Fruit fly (Drosophila melanogaster) whole organism, embryonic: ENCODE results near the gene ND-30.
A peak's percentile ranks its signal among the peaks of the same experiment; 100 is the strongest.

ENCODE experiments used
- Abd-B ChIP-seq: fragments of 200-800 bp; sonication (Bioruptor generic); optimal IDR thresholded peaks from 2 replicates; lab custom pipeline; 2018; ENCODE audit warnings: missing biosample characterization, mild to moderate bottlenecking, missing genetic modification characterization, moderate library complexity
- Aef1 ChIP-seq: fragments of 200-800 bp; sonication (Bioruptor generic); IDR thresholded peaks from 3 replicates; pipeline ENCODE4 v1.3.6; 2022; ENCODE audit warnings: missing biosample characterization, missing genetic modification characterization
- Antp ChIP-seq: fragments of 200-800 bp; sonication (Bioruptor generic); optimal IDR thresholded peaks from 3 replicates; lab custom pipeline; 2016; ENCODE audit warnings: missing biosample characterization, missing genetic modification characterization
- B-H2 ChIP-seq: fragments of 200-800 bp; sonication (Bioruptor generic); optimal IDR thresholded peaks from 2 replicates; lab custom pipeline; 2018; ENCODE audit warnings: missing biosample characterization, mild to moderate bottlenecking, missing genetic modification characterization
- Bgb ChIP-seq: fragments of 200-800 bp; sonication (Bioruptor generic); IDR thresholded peaks from 2 replicates; pipeline ENCODE4 v1.3.6; 2022; ENCODE audit warnings: missing biosample characterization, missing genetic modification characterization; ENCODE audit not compliant: partially characterized antibody
- CG11696 ChIP-seq: fragments of 200-800 bp; sonication (Bioruptor generic); IDR thresholded peaks from 2 replicates; pipeline ENCODE4 v1.3.6; 2022; ENCODE audit warnings: missing biosample characterization, missing genetic modification characterization
- CG12299 ChIP-seq: fragments of 200-800 bp; sonication (Bioruptor generic); optimal IDR thresholded peaks from 2 replicates; lab custom pipeline; 2018; ENCODE audit warnings: missing biosample characterization, mild to moderate bottlenecking, missing genetic modification characterization
- CG14860 ChIP-seq: fragments of 200-800 bp; sonication (Bioruptor generic); IDR thresholded peaks from 3 replicates; pipeline ENCODE4 v1.3.6; 2022; ENCODE audit warnings: missing biosample characterization, missing genetic modification characterization; ENCODE audit not compliant: partially characterized antibody
- CG16779 ChIP-seq: fragments of 200-800 bp; sonication (Bioruptor generic); IDR thresholded peaks from 2 replicates; pipeline ENCODE4 v1.3.6; 2022; ENCODE audit warnings: missing biosample characterization, missing genetic modification characterization
- CG17802 ChIP-seq: fragments of 200-800 bp; sonication (Bioruptor generic); optimal IDR thresholded peaks from 2 replicates; lab custom pipeline; 2018; ENCODE audit warnings: missing biosample characterization, mild to moderate bottlenecking, missing genetic modification characterization, moderate library complexity
- CG2889 ChIP-seq: fragments of 200-800 bp; sonication (Bioruptor generic); IDR thresholded peaks from 3 replicates; pipeline ENCODE4 v1.3.6; 2022; ENCODE audit warnings: missing biosample characterization, missing genetic modification characterization
- CG30020 ChIP-seq: fragments of 200-800 bp; optimal IDR thresholded peaks from 2 replicates; lab custom pipeline; 2019; ENCODE audit warnings: missing biosample characterization, mild to moderate bottlenecking, missing genetic modification characterization, moderate library complexity
- CG31365 ChIP-seq: fragments of 200-800 bp; sonication (Bioruptor generic); optimal IDR thresholded peaks from 2 replicates; lab custom pipeline; 2018; ENCODE audit warnings: missing biosample characterization, mild to moderate bottlenecking, missing genetic modification characterization
- CG4360 ChIP-seq: fragments of 200-800 bp; sonication (Bioruptor generic); IDR thresholded peaks from 2 replicates; pipeline ENCODE4 v1.3.6; 2022; ENCODE audit warnings: missing biosample characterization, missing genetic modification characterization
- CG4820 ChIP-seq: fragments of 200-800 bp; sonication (Bioruptor generic); optimal IDR thresholded peaks from 3 replicates; lab custom pipeline; 2016; ENCODE audit warnings: missing biosample characterization, missing genetic modification characterization
- CG6654 ChIP-seq: fragments of 200-800 bp; sonication (Bioruptor generic); optimal IDR thresholded peaks from 2 replicates; lab custom pipeline; 2017; ENCODE audit warnings: missing biosample characterization, mild to moderate bottlenecking, missing genetic modification characterization
- CG6765 ChIP-seq: fragments of 200-800 bp; sonication (Bioruptor generic); optimal IDR thresholded peaks from 3 replicates; lab custom pipeline; 2017; ENCODE audit warnings: missing biosample characterization, mild to moderate bottlenecking, missing genetic modification characterization
- CG7556 ChIP-seq: fragments of 200-800 bp; sonication (Bioruptor generic); optimal IDR thresholded peaks from 2 replicates; lab custom pipeline; 2017; ENCODE audit warnings: missing biosample characterization, mild to moderate bottlenecking, missing genetic modification characterization
- CG8089 ChIP-seq: fragments of 200-800 bp; sonication (Bioruptor generic); optimal IDR thresholded peaks from 3 replicates; lab custom pipeline; 2016; ENCODE audit warnings: missing biosample characterization, missing genetic modification characterization
- CG9727 ChIP-seq: fragments of 200-800 bp; sonication (Bioruptor generic); optimal IDR thresholded peaks from 3 replicates; lab custom pipeline; 2017; ENCODE audit warnings: missing biosample characterization, mild to moderate bottlenecking, missing genetic modification characterization
- CG9797 ChIP-seq: fragments of 200-800 bp; sonication (Bioruptor generic); optimal IDR thresholded peaks from 3 replicates; lab custom pipeline; 2018; ENCODE audit warnings: missing biosample characterization, mild to moderate bottlenecking, missing genetic modification characterization
- CHES-1-like ChIP-seq: fragments of 200-800 bp; sonication (Bioruptor generic); optimal IDR thresholded peaks from 2 replicates; lab custom pipeline; 2016; ENCODE audit warnings: missing biosample characterization, missing genetic modification characterization
- Dek ChIP-seq: fragments of 200-800 bp; sonication (Bioruptor generic); optimal IDR thresholded peaks from 3 replicates; lab custom pipeline; 2019; ENCODE audit warnings: missing biosample characterization, mild to moderate bottlenecking, missing genetic modification characterization, moderate library complexity
- Dp ChIP-seq: fragments of 200-800 bp; sonication (Bioruptor generic); optimal IDR thresholded peaks from 2 replicates; lab custom pipeline; 2018; ENCODE audit warnings: missing biosample characterization, mild to moderate bottlenecking, missing genetic modification characterization, moderate library complexity
- E2f2 ChIP-seq: fragments of 200-800 bp; sonication (Bioruptor generic); IDR thresholded peaks from 2 replicates; pipeline ENCODE4 v1.3.6; 2022; ENCODE audit warnings: missing biosample characterization, missing genetic modification characterization
- HLH4C ChIP-seq: fragments of 200-800 bp; sonication (Bioruptor generic); IDR thresholded peaks from 3 replicates; pipeline ENCODE4 v1.3.6; 2022; ENCODE audit warnings: missing biosample characterization, missing genetic modification characterization; ENCODE audit not compliant: partially characterized antibody
- HLH54F ChIP-seq: fragments of 200-800 bp; sonication (Bioruptor generic); optimal IDR thresholded peaks from 3 replicates; lab custom pipeline; 2016; ENCODE audit warnings: missing biosample characterization, missing genetic modification characterization
- Med ChIP-seq: fragments of 200-800 bp; sonication (Bioruptor generic); peaks from one replicate; lab custom pipeline; 2016; ENCODE audit warnings: missing biosample characterization, missing genetic modification characterization, mild to moderate bottlenecking, inconsistent platforms, moderate library complexity
- Rfx ChIP-seq: fragments of 200-800 bp; sonication (Bioruptor generic); IDR thresholded peaks from 2 replicates; pipeline ENCODE4 v1.3.6; 2022; ENCODE audit warnings: missing biosample characterization, missing genetic modification characterization
- al ChIP-seq: fragments of 200-800 bp; sonication (Bioruptor generic); IDR thresholded peaks from 2 replicates; pipeline ENCODE4 v1.3.6; 2022; ENCODE audit warnings: missing biosample characterization, missing genetic modification characterization
- ato ChIP-seq: fragments of 200-800 bp; sonication (Bioruptor generic); IDR thresholded peaks from 2 replicates; pipeline ENCODE4 v1.3.6; 2022; ENCODE audit warnings: missing biosample characterization, missing genetic modification characterization; ENCODE audit not compliant: partially characterized antibody
- bsh ChIP-seq, 2 experiments: fragments of 200-800 bp; sonication (Bioruptor generic); optimal IDR thresholded peaks; 2 replicates each; lab custom pipeline; 2017 to 2018; ENCODE audit warnings: mild to moderate bottlenecking in 2 of 2, missing biosample characterization in 2 of 2, missing genetic modification characterization in 2 of 2, moderate library complexity in 1 of 2
- ci ChIP-seq: fragments of 200-800 bp; sonication (Bioruptor generic); IDR thresholded peaks from 3 replicates; pipeline ENCODE4 v1.3.6; 2022; ENCODE audit warnings: missing biosample characterization, missing genetic modification characterization
- da ChIP-seq: fragments of 200-800 bp; sonication (Bioruptor generic); optimal IDR thresholded peaks from 2 replicates; lab custom pipeline; 2016; ENCODE audit warnings: missing biosample characterization, missing genetic modification characterization
- dan ChIP-seq: fragments of 200-800 bp; sonication (Bioruptor generic); IDR thresholded peaks from 2 replicates; pipeline ENCODE4 v1.3.6; 2022; ENCODE audit warnings: missing biosample characterization, missing genetic modification characterization
- dimm ChIP-seq: fragments of 200-800 bp; sonication (Bioruptor generic); IDR thresholded peaks from 2 replicates; pipeline ENCODE4 v1.3.6; 2022; ENCODE audit warnings: missing biosample characterization, missing genetic modification characterization
- ems ChIP-seq: fragments of 200-800 bp; sonication (Bioruptor generic); optimal IDR thresholded peaks from 3 replicates; lab custom pipeline; 2016; ENCODE audit warnings: missing biosample characterization, missing genetic modification characterization
- eve ChIP-seq, 2 experiments: fragments of >200 bp; optimal IDR thresholded peaks; 2 replicates each; lab custom pipeline; 2017; ENCODE audit warnings: missing biosample characterization in 2 of 2, missing genetic modification characterization in 2 of 2
- grau ChIP-seq: fragments of 200-800 bp; optimal IDR thresholded peaks from 3 replicates; lab custom pipeline; 2019; ENCODE audit warnings: missing biosample characterization, mild to moderate bottlenecking, missing genetic modification characterization, moderate library complexity
- gsb ChIP-seq: fragments of 200-800 bp; sonication (Bioruptor generic); IDR thresholded peaks from 2 replicates; pipeline ENCODE4 v1.3.6; 2022; ENCODE audit warnings: missing biosample characterization, missing genetic modification characterization
- hth ChIP-seq: fragments of >200 bp; optimal IDR thresholded peaks from 2 replicates; lab custom pipeline; 2017; ENCODE audit warnings: inconsistent platforms
- kni ChIP-seq: fragments of 200-800 bp; sonication (Bioruptor generic); optimal IDR thresholded peaks from 3 replicates; lab custom pipeline; 2017; ENCODE audit warnings: mild to moderate bottlenecking, missing biosample characterization, missing genetic modification reagents, missing genetic modification characterization
- lov ChIP-seq, 2 experiments: fragments of 200-800 bp in 1 of 2; fragments of >200 bp in 1 of 2; sonication (Bioruptor generic) in 1 of 2; IDR thresholded peaks in 1 of 2; optimal IDR thresholded peaks in 1 of 2; 2 replicates in 1 of 2; 3 replicates in 1 of 2; pipeline versions ENCODE4 v1.3.6 to Lab custom; 2017 to 2022; ENCODE audit warnings: missing biosample characterization in 1 of 2, missing genetic modification characterization in 1 of 2
- peb ChIP-seq: fragments of 200-800 bp; sonication (Bioruptor generic); IDR thresholded peaks from 2 replicates; pipeline ENCODE4 v1.3.6; 2022; ENCODE audit warnings: missing biosample characterization, missing genetic modification characterization
- pho ChIP-seq: fragments of 200-800 bp; sonication (Bioruptor generic); optimal IDR thresholded peaks from 2 replicates; lab custom pipeline; 2016; ENCODE audit warnings: missing biosample characterization, missing genetic modification characterization
- pros ChIP-seq: fragments of 200-800 bp; sonication (Bioruptor generic); optimal IDR thresholded peaks from 3 replicates; lab custom pipeline; 2019; ENCODE audit warnings: missing biosample characterization, mild to moderate bottlenecking, missing genetic modification characterization, moderate library complexity
- pzg ChIP-seq: fragments of 200-800 bp; sonication (Bioruptor generic); optimal IDR thresholded peaks from 3 replicates; lab custom pipeline; 2018; ENCODE audit warnings: missing biosample characterization, mild to moderate bottlenecking, missing genetic modification characterization, moderate library complexity

ND-30 gene

DNA sequence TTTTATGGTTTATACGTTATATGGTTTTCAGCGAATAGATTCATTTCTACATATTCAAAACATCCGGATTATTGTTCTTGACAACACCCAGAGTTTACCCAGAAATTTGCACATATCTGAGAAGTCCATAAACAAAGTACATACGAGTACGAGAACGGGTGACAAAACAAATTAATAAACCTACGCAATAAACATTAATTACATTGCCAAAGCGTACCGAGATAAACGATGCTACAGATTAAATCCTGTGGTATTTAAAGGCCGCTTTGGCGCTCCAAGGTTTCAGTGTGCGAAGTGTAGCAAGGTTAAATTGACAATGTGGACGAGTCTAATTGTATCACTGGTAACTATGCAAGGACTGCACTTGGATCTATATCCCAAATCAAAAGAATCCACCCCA lies 27.9 kb upstream of the ND-30 start, which contains the start of gene CG14957:
Gene CG14957, plus strand, starts transcription at position 301 of the 400 bp plus-strand sequence.
- TF ChIP-seq Rfx (GFP tag; lab: Robert Waterston, UW) = 0 out of 2 replicates have a peak, but pooled peaks have one; percentile 12
- no peak for TF ChIP-seq CG17802 (tag; lab: Kevin White, UChicago)
- no peak for TF ChIP-seq dan (GFP tag; lab: Robert Waterston, UW)

DNA sequence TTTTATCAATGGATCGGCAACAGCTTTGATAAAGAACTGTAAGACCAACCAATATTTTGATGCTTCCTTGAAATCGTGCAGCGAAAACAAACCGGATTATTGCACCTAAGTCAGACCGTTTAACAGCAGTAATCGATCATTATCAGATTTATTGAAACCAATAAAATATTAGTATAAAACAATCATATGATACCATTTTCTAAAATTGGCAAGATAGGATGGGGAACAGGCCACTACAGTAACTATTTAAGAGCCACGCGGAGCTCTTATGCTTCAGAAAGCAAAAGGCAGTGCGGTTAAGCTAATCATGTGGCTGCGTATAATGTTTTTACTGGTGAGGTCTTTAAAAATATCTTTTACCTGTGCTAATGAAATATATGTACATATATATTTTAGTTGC lies 27.0 kb upstream of the ND-30 start, which contains the start of gene CG32284:
Gene CG32284, plus strand, starts transcription at position 301 of the 400 bp plus-strand sequence.
- TF ChIP-seq al (GFP tag; lab: Robert Waterston, UW) (no peak), CG12299 (tag; lab: Kevin White, UChicago) (no peak), lov (optimal IDR thresholded peaks at IDR 0.05; lab: Kevin White, UChicago) (no peak), lov (GFP tag; IDR thresholded peaks at IDR 0.05; lab: Robert Waterston, UW) (no peak), Antp (no peak), CG8089 (GFP tag; lab: Kevin White, UChicago) (no peak), bsh (GFP tag; optimal IDR thresholded peaks at IDR 0.05; lab: Kevin White, UChicago) (no peak), CG4360 (GFP tag; lab: Robert Waterston, UW) (no peak), CG30020 (no peak), CG6765 (no peak), ato (no peak), Aef1 (no peak), grau (tag; lab: Kevin White, UChicago) (no peak), CG7556 (GFP tag; lab: Kevin White, UChicago) (no peak), Abd-B (GFP tag; lab: Kevin White, UChicago) (no peak), CG9797 (GFP tag; lab: Kevin White, UChicago) (no peak)

DNA sequence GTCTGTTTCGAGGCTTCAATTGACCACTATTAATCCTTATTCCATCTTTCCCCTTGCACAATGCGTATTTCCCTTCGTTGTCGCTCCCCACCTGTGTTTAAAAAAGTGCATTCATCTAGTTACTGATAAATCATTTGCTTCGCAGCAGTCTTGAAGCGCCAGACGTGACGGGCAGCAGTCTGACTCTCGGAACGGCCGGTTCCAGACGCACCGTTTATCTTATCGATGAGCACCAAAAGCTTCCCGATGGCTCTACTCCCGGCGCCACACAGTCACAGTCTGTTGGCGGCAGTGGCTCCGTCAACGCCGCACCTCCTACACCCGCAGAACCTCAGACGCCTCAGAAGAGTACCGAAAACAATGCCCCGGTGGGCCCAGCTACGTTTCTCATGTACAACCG lies 24.7 kb upstream of the ND-30 start, which contains the start of gene CG42494:
Gene CG42494, plus strand, starts transcription at position 301 of the 400 bp plus-strand sequence.
- no peak for TF ChIP-seq CG9797 (GFP tag; lab: Kevin White, UChicago)
- no peak for TF ChIP-seq CG6654
- TF ChIP-seq Dek (tag; lab: Kevin White, UChicago) = no peak
- TF ChIP-seq eve (GFP tag; optimal IDR thresholded peaks at IDR 0.05; lab: Kevin White, UChicago) = no peak
- no peak for TF ChIP-seq da (GFP tag; lab: Kevin White, UChicago)
- TF ChIP-seq HLH4C (GFP tag; lab: Robert Waterston, UW) = no peak
- TF ChIP-seq CG2889 (GFP tag; lab: Robert Waterston, UW) = no peak
- TF ChIP-seq ems (GFP tag; lab: Kevin White, UChicago) = no peak
- TF ChIP-seq kni (GFP tag; lab: Kevin White, UChicago) = no peak

DNA sequence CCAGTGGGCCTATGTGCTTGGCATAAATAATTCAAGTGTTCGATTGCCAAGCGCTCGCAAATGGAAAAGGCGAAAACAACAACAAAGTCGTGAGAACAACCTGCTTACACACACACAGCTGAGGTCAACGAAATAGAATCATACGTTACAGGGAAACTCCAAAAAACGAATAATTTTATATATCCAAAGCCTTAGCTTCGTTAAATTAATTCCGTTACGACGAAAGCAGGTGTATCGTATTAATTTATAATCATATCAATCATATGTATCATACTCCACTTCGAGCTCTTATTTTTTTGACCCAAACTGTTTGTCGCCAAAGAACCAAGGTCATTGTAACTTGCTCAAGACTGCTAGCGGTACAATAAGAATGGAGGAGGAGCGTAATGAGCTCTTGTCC lies 20.1 kb upstream of the ND-30 start:
- TF ChIP-seq Bgb (GFP tag; lab: Robert Waterston, UW) (no peak), dimm (peak; percentile 43; the same call in 1 of the 2 replicates), CG9727 (peak; percentile 80), ci (peak; percentile 89), pho (GFP tag; lab: Kevin White, UChicago) (peak; percentile 54), pzg (GFP tag; lab: Kevin White, UChicago) (peak; percentile 1), CG4820 (GFP tag; lab: Kevin White, UChicago) (peak; percentile 87), CHES-1-like (GFP tag; lab: Kevin White, UChicago) (peak; percentile 56), CG11696 (GFP tag; lab: Robert Waterston, UW) (peak; percentile 99), Dp (GFP tag; lab: Kevin White, UChicago) (no peak), E2f2 (GFP tag; lab: Robert Waterston, UW) (peak; percentile 65), Med (peak; percentile 97), hth (lab: Kevin White, UChicago) (no peak), CG31365 (peak; percentile 72), peb (GFP tag; lab: Robert Waterston, UW) (peak; percentile 70), B-H2 (no peak), HLH54F (GFP tag; lab: Kevin White, UChicago) (peak; percentile 77), pros (GFP tag; lab: Kevin White, UChicago) (no peak), gsb (GFP tag; lab: Robert Waterston, UW) (peak; percentile 88), CG16779 (GFP tag; lab: Robert Waterston, UW) (peak; percentile 90), CG14860 (GFP tag; lab: Robert Waterston, UW) (no peak)
